Comparison of ENCODE assay signal across 1 fruit fly cellular context in the genomic region with DNA sequence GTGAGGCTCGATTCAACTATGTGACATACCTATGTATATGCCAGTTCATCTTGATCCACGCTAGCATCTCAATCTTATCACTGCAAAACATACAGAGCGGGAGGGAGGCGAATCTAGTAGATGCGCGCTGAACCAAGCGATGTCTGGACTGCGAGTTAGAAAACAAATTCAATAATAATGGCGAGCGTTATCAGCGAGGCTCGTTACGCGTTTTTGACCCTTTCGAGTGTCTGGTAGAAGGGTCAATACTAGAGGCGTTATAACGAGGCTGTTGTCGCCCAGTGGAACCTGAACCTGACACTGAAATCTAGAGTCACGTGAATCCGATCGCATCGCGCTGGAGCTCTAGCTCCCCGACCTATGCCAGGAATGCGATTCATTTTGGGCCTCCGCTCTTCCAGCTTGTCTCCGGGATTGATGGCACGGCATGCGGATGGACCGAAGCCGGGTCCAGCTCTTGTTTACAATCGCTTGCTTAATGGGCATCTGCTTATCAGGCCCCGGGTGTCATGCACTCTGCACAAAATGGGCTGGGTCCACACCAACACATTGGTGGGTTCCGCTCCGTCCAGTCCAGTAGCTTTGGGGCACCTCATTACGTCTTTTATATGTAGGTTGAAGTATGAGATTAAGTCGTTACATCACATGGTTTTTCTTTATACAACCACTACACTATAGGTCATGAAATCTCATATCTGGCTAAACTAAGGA.
A peak's percentile ranks its signal among the peaks of the same experiment; 100 is the strongest.
TF ChIP-seq lines count a peak whose summit lies in the region.

No protein-coding gene starts in this region.

TF ChIP-seq in whole organism, embryonic, 481 proteins besides CTCF, POLR2A, EP300 and RAD21 (continued from another document):
- TF ChIP-seq jigr1 (GFP tag; IDR thresholded peaks at IDR 0.05; lab: Robert Waterston, UW) (no peak), H15 (GFP tag; IDR thresholded peaks at IDR 0.05; lab: Robert Waterston, UW) (no peak), CG16815 (GFP tag; optimal IDR thresholded peaks at IDR 0.05; lab: Kevin White, UChicago) (no peak), Dad (GFP tag; optimal IDR thresholded peaks at IDR 0.05; lab: Kevin White, UChicago) (no peak), CG7271 (tag; optimal IDR thresholded peaks at IDR 0.05; lab: Kevin White, UChicago) (no peak), cwo (GFP tag; optimal IDR thresholded peaks at IDR 0.05; lab: Kevin White, UChicago) (peak; percentile 94), p53 (GFP tag; optimal IDR thresholded peaks at IDR 0.05; lab: Kevin White, UChicago) (no peak), sima (GFP tag; optimal IDR thresholded peaks at IDR 0.05; lab: Kevin White, UChicago) (no peak), gcm (GFP tag; optimal IDR thresholded peaks at IDR 0.05; lab: Kevin White, UChicago) (no peak), crc (GFP tag; optimal IDR thresholded peaks at IDR 0.05; lab: Kevin White, UChicago) (no peak), da (GFP tag; optimal IDR thresholded peaks at IDR 0.05; lab: Kevin White, UChicago) (no peak), caup (GFP tag; optimal IDR thresholded peaks at IDR 0.05; lab: Kevin White, UChicago; ENCODE audit: severe bottlenecking) (no peak), Hr78 (GFP tag; optimal IDR thresholded peaks at IDR 0.05; lab: Kevin White, UChicago) (peak in 1 of 2 experiments; percentile 68), CG10209 (GFP tag; optimal IDR thresholded peaks at IDR 0.05; lab: Kevin White, UChicago) (no peak), CG16813 (GFP tag; IDR thresholded peaks at IDR 0.05; lab: Robert Waterston, UW; ENCODE audit: partially characterized antibody) (no peak), CG1792 (GFP tag; optimal IDR thresholded peaks at IDR 0.05; lab: Kevin White, UChicago) (no peak), knrl (GFP tag; IDR thresholded peaks at IDR 0.05; lab: Robert Waterston, UW; ENCODE audit: partially characterized antibody) (no peak), psq (GFP tag; optimal IDR thresholded peaks at IDR 0.05; lab: Kevin White, UChicago) (no peak), CG14860 (GFP tag; IDR thresholded peaks at IDR 0.05; lab: Robert Waterston, UW; ENCODE audit: partially characterized antibody) (no peak), CG34376 (GFP tag; optimal IDR thresholded peaks at IDR 0.05; lab: Kevin White, UChicago) (peak; percentile 91), CG10543 (GFP tag; optimal IDR thresholded peaks at IDR 0.05; lab: Kevin White, UChicago) (peak; percentile 50), HLH3B (GFP tag; IDR thresholded peaks at IDR 0.05; lab: Robert Waterston, UW) (no peak), CG1233 (GFP tag; optimal IDR thresholded peaks at IDR 0.05; lab: Kevin White, UChicago) (no peak)
